Fruit fly (Drosophila melanogaster) whole organism, embryonic: Measurements from ENCODE around the gene Ask1.

Source experiments
- Ada2b ChIP-seq: fragments of 200-800 bp; sonication (Bioruptor generic); IDR thresholded peaks from 2 replicates; pipeline ENCODE4 v1.3.6; 2022; ENCODE audit warnings: missing biosample characterization, missing genetic modification characterization
- Atf6 ChIP-seq: fragments of 200-800 bp; sonication (Bioruptor generic); IDR thresholded peaks from 2 replicates; pipeline ENCODE4 v1.3.6; 2022; ENCODE audit warnings: missing biosample characterization, missing genetic modification characterization
- CG10209 ChIP-seq: fragments of 200-800 bp; sonication (Bioruptor generic); optimal IDR thresholded peaks from 3 replicates; lab custom pipeline; 2017; ENCODE audit warnings: missing biosample characterization, mild to moderate bottlenecking, missing genetic modification characterization, missing genetic modification reagents
- CG10366 ChIP-seq: fragments of 200-800 bp; sonication (Bioruptor generic); IDR thresholded peaks from 2 replicates; pipeline ENCODE4 v1.3.6; 2022; ENCODE audit warnings: missing biosample characterization, missing genetic modification characterization
- CG13624 ChIP-seq: fragments of 200-800 bp; sonication (Bioruptor generic); optimal IDR thresholded peaks from 2 replicates; lab custom pipeline; 2016; ENCODE audit warnings: missing biosample characterization, missing genetic modification characterization
- CG13894 ChIP-seq: fragments of 200-800 bp; sonication (Bioruptor generic); optimal IDR thresholded peaks from 3 replicates; lab custom pipeline; 2018; ENCODE audit warnings: missing biosample characterization, mild to moderate bottlenecking, missing genetic modification characterization, moderate library complexity
- CG14965 ChIP-seq: fragments of 200-800 bp; sonication (Bioruptor generic); optimal IDR thresholded peaks from 2 replicates; lab custom pipeline; 2016; ENCODE audit warnings: missing biosample characterization, missing genetic modification characterization, borderline replicate concordance
- CG15011 ChIP-seq: fragments of 200-800 bp; sonication (Bioruptor generic); optimal IDR thresholded peaks from 3 replicates; lab custom pipeline; 2018; ENCODE audit warnings: missing biosample characterization, mild to moderate bottlenecking, missing genetic modification characterization
- CG18262 ChIP-seq: fragments of 200-800 bp; optimal IDR thresholded peaks from 3 replicates; lab custom pipeline; 2019; ENCODE audit warnings: missing biosample characterization, mild to moderate bottlenecking, missing genetic modification characterization, moderate library complexity
- CG2120 ChIP-seq: fragments of 200-800 bp; sonication (Bioruptor generic); optimal IDR thresholded peaks from 3 replicates; lab custom pipeline; 2016; ENCODE audit warnings: missing biosample characterization, missing genetic modification characterization
- CG30431 ChIP-seq: fragments of 200-800 bp; sonication (Bioruptor generic); optimal IDR thresholded peaks from 2 replicates; lab custom pipeline; 2017; ENCODE audit warnings: missing biosample characterization, missing genetic modification characterization
- CG3838 ChIP-seq: fragments of 200-800 bp; sonication (Bioruptor generic); optimal IDR thresholded peaks from 3 replicates; lab custom pipeline; 2016; ENCODE audit warnings: missing biosample characterization, missing genetic modification characterization
- CG4820 ChIP-seq: fragments of 200-800 bp; sonication (Bioruptor generic); optimal IDR thresholded peaks from 3 replicates; lab custom pipeline; 2016; ENCODE audit warnings: missing biosample characterization, missing genetic modification characterization
- CG5953 ChIP-seq: fragments of 200-800 bp; sonication (Bioruptor generic); IDR thresholded peaks from 2 replicates; pipeline ENCODE4 v1.3.6; 2022; ENCODE audit warnings: missing biosample characterization, missing genetic modification characterization
- CG6254 ChIP-seq: fragments of 200-800 bp; sonication (Bioruptor generic); optimal IDR thresholded peaks from 3 replicates; lab custom pipeline; 2017; ENCODE audit warnings: mild to moderate bottlenecking, missing biosample characterization, missing genetic modification reagents, missing genetic modification characterization
- CG6854 ChIP-seq: fragments of 200-800 bp; sonication (Bioruptor generic); optimal IDR thresholded peaks from 3 replicates; lab custom pipeline; 2017; ENCODE audit warnings: missing biosample characterization, mild to moderate bottlenecking, missing genetic modification characterization
- CG8089 ChIP-seq: fragments of 200-800 bp; sonication (Bioruptor generic); optimal IDR thresholded peaks from 3 replicates; lab custom pipeline; 2016; ENCODE audit warnings: missing biosample characterization, missing genetic modification characterization
- CTCF ChIP-seq: fragments of 200-800 bp; sonication (Bioruptor generic); optimal IDR thresholded peaks from 2 replicates; lab custom pipeline; 2017; ENCODE audit warnings: missing biosample characterization, mild to moderate bottlenecking, missing genetic modification characterization, moderate library complexity
- Dp ChIP-seq: fragments of 200-800 bp; sonication (Bioruptor generic); optimal IDR thresholded peaks from 2 replicates; lab custom pipeline; 2018; ENCODE audit warnings: missing biosample characterization, mild to moderate bottlenecking, missing genetic modification characterization, moderate library complexity
- Drgx ChIP-seq: fragments of 200-800 bp; sonication (Bioruptor generic); IDR thresholded peaks from 2 replicates; pipeline ENCODE4 v1.3.6; 2022; ENCODE audit warnings: missing biosample characterization, missing genetic modification characterization
- Ets97D ChIP-seq: fragments of 200-800 bp; sonication (Bioruptor generic); optimal IDR thresholded peaks from 3 replicates; lab custom pipeline; 2016; ENCODE audit warnings: missing biosample characterization, missing genetic modification characterization
- Fer1 ChIP-seq: fragments of 200-800 bp; sonication (Bioruptor generic); optimal IDR thresholded peaks from 2 replicates; lab custom pipeline; 2017; ENCODE audit warnings: missing biosample characterization, mild to moderate bottlenecking, missing genetic modification characterization
- Fer2 ChIP-seq: fragments of 200-800 bp; sonication (Bioruptor generic); optimal IDR thresholded peaks from 2 replicates; lab custom pipeline; 2018; ENCODE audit warnings: missing biosample characterization, mild to moderate bottlenecking, missing genetic modification characterization, moderate library complexity
- GATAe ChIP-seq: fragments of 200-800 bp; sonication (Bioruptor generic); conservative IDR thresholded peaks from 2 replicates; pipeline ENCODE4 v1.3.6; 2022; ENCODE audit warnings: missing biosample characterization, missing genetic modification characterization
- HHEX ChIP-seq: fragments of 200-800 bp; sonication (Bioruptor generic); optimal IDR thresholded peaks from 3 replicates; lab custom pipeline; 2017; ENCODE audit warnings: missing biosample characterization, mild to moderate bottlenecking, missing genetic modification characterization, missing genetic modification reagents
- HLH4C ChIP-seq: fragments of 200-800 bp; sonication (Bioruptor generic); IDR thresholded peaks from 3 replicates; pipeline ENCODE4 v1.3.6; 2022; ENCODE audit warnings: missing biosample characterization, missing genetic modification characterization; ENCODE audit not compliant: partially characterized antibody
- Hand ChIP-seq: fragments of 200-800 bp; sonication (Bioruptor generic); optimal IDR thresholded peaks from 2 replicates; lab custom pipeline; 2017; ENCODE audit warnings: mild to moderate bottlenecking, missing biosample characterization, missing genetic modification reagents, missing genetic modification characterization
- Lhr ChIP-seq: fragments of 200-800 bp; sonication (Bioruptor generic); optimal IDR thresholded peaks from 3 replicates; lab custom pipeline; 2017; ENCODE audit warnings: mild to moderate bottlenecking, missing biosample characterization, missing genetic modification reagents, missing genetic modification characterization
- Oaz ChIP-seq: fragments of 200-800 bp; sonication (Bioruptor generic); IDR thresholded peaks from 2 replicates; pipeline ENCODE4 v1.3.6; 2022; ENCODE audit warnings: missing biosample characterization, missing genetic modification characterization
- Poxn ChIP-seq: fragments of 200-800 bp; sonication (Bioruptor generic); IDR thresholded peaks from 2 replicates; pipeline ENCODE4 v1.3.6; 2022; ENCODE audit warnings: missing biosample characterization, missing genetic modification characterization
- Sry-β ChIP-seq: fragments of 200-800 bp; sonication (Bioruptor generic); optimal IDR thresholded peaks from 2 replicates; lab custom pipeline; 2018; ENCODE audit warnings: missing biosample characterization, mild to moderate bottlenecking, missing genetic modification characterization, moderate library complexity
- Taf1 ChIP-seq: fragments of 200-800 bp; sonication (Bioruptor generic); IDR thresholded peaks from 2 replicates; pipeline ENCODE4 v1.3.6; 2022; ENCODE audit warnings: missing biosample characterization, missing genetic modification characterization
- aop ChIP-seq: fragments of 200-800 bp; sonication (Bioruptor generic); IDR thresholded peaks from 2 replicates; pipeline ENCODE4 v1.3.6; 2022; ENCODE audit warnings: missing biosample characterization, missing genetic modification characterization
- ase ChIP-seq: fragments of 200-800 bp; sonication (Bioruptor generic); IDR thresholded peaks from 3 replicates; pipeline ENCODE4 v1.3.6; 2022; ENCODE audit warnings: missing biosample characterization, missing genetic modification characterization
- dan ChIP-seq: fragments of 200-800 bp; sonication (Bioruptor generic); IDR thresholded peaks from 2 replicates; pipeline ENCODE4 v1.3.6; 2022; ENCODE audit warnings: missing biosample characterization, missing genetic modification characterization
- dati ChIP-seq: fragments of 200-800 bp; sonication (Bioruptor generic); IDR thresholded peaks from 2 replicates; pipeline ENCODE4 v1.3.6; 2022; ENCODE audit warnings: missing biosample characterization, missing genetic modification characterization
- dysf ChIP-seq: fragments of 200-800 bp; sonication (Bioruptor generic); IDR thresholded peaks from 3 replicates; pipeline ENCODE4 v1.3.6; 2022; ENCODE audit warnings: missing biosample characterization, missing genetic modification characterization
- esg ChIP-seq: fragments of 200-800 bp; sonication (Bioruptor generic); conservative IDR thresholded peaks from 2 replicates; pipeline ENCODE4 v1.3.6; 2022; ENCODE audit warnings: missing biosample characterization, missing genetic modification characterization
- fd3F ChIP-seq: fragments of 200-800 bp; sonication (Bioruptor generic); optimal IDR thresholded peaks from 2 replicates; lab custom pipeline; 2018; ENCODE audit warnings: missing biosample characterization, mild to moderate bottlenecking, missing genetic modification characterization, moderate library complexity
- fd64A ChIP-seq: fragments of 200-800 bp; sonication (Bioruptor generic); optimal IDR thresholded peaks from 3 replicates; lab custom pipeline; 2018; ENCODE audit warnings: missing biosample characterization, mild to moderate bottlenecking, missing genetic modification characterization
- ftz-f1 ChIP-seq: fragments of 200-800 bp; sonication (Bioruptor generic); optimal IDR thresholded peaks from 2 replicates; lab custom pipeline; 2016; ENCODE audit warnings: missing biosample characterization, missing genetic modification characterization
- h ChIP-seq: fragments of >200 bp; optimal IDR thresholded peaks from 2 replicates; lab custom pipeline; 2017
- ham ChIP-seq: fragments of 200-800 bp; sonication (Bioruptor generic); IDR thresholded peaks from 2 replicates; pipeline ENCODE4 v1.3.6; 2022; ENCODE audit warnings: missing biosample characterization, missing genetic modification characterization
- hth ChIP-seq: fragments of >200 bp; optimal IDR thresholded peaks from 2 replicates; lab custom pipeline; 2017; ENCODE audit warnings: inconsistent platforms
- nmo ChIP-seq: fragments of 200-800 bp; sonication (Bioruptor generic); optimal IDR thresholded peaks from 2 replicates; lab custom pipeline; 2018; ENCODE audit warnings: missing biosample characterization, mild to moderate bottlenecking, missing genetic modification characterization, moderate library complexity
- pfk ChIP-seq: fragments of 200-800 bp; sonication (Bioruptor generic); optimal IDR thresholded peaks from 2 replicates; lab custom pipeline; 2018; ENCODE audit warnings: missing biosample characterization, mild to moderate bottlenecking, missing genetic modification characterization, moderate library complexity
- phol ChIP-seq: fragments of 200-800 bp; sonication (Bioruptor generic); optimal IDR thresholded peaks from 3 replicates; lab custom pipeline; 2018; ENCODE audit warnings: missing biosample characterization, mild to moderate bottlenecking, missing genetic modification characterization, moderate library complexity
- seq ChIP-seq: fragments of 200-800 bp; sonication (Bioruptor generic); IDR thresholded peaks from 2 replicates; pipeline ENCODE4 v1.3.6; 2022; ENCODE audit warnings: missing biosample characterization, missing genetic modification characterization
- stc ChIP-seq: fragments of 200-800 bp; sonication (Bioruptor generic); IDR thresholded peaks from 2 replicates; pipeline ENCODE4 v1.3.6; 2022; ENCODE audit warnings: missing biosample characterization, missing genetic modification characterization
- tin ChIP-seq: fragments of 200-800 bp; sonication (Bioruptor generic); optimal IDR thresholded peaks from 3 replicates; lab custom pipeline; 2016; ENCODE audit warnings: missing biosample characterization, missing genetic modification characterization
- twi ChIP-seq: fragments of 200-800 bp; optimal IDR thresholded peaks from 2 replicates; lab custom pipeline; 2019; ENCODE audit warnings: missing biosample characterization, mild to moderate bottlenecking, missing genetic modification characterization, moderate library complexity

Ask1 gene

dm6 chr3R:19846870-19847590 lies 32.5 kb upstream of the Ask1 start, which contains the start of gene MICU3 (continued):
- TF ChIP-seq stc (GFP tag; lab: Robert Waterston, UW) (0 out of 2 replicates have a peak, but pooled peaks have one; percentile 9), GATAe (GFP tag; lab: Robert Waterston, UW) (no peak), Taf1 (peak; percentile 31; the same call in 1 of the 2 replicates), Ets97D (GFP tag; lab: Kevin White, UChicago) (peak; percentile 41), nmo (GFP tag; lab: Kevin White, UChicago) (peak; percentile 75), dan (GFP tag; lab: Robert Waterston, UW) (no peak), esg (GFP tag; lab: Robert Waterston, UW) (peak; percentile 66), CG13624 (peak; percentile 51), seq (GFP tag; lab: Robert Waterston, UW) (peak; percentile 45; the same call in 1 of the 2 replicates), CG10209 (GFP tag; lab: Kevin White, UChicago) (peak; percentile 72), CG14965 (GFP tag; lab: Kevin White, UChicago) (no peak), fd64A (no peak), aop (GFP tag; lab: Robert Waterston, UW) (no peak), ase (GFP tag; lab: Robert Waterston, UW) (0 out of 3 replicates have a peak, but pooled peaks have one; percentile 38), CG3838 (peak; percentile 13), Lhr (GFP tag; lab: Kevin White, UChicago) (peak; percentile 28), Fer1 (GFP tag; lab: Kevin White, UChicago) (peak; percentile 58), HHEX (peak; percentile 18), Drgx (GFP tag; lab: Robert Waterston, UW) (no peak), twi (tag; lab: Kevin White, UChicago) (no peak), HLH4C (GFP tag; lab: Robert Waterston, UW) (peak; percentile 58), phol (tag; lab: Kevin White, UChicago) (peak; percentile 74), Dp (peak; percentile 83), CG6254 (no peak), CG13894 (tag; lab: Kevin White, UChicago) (no peak), CG8089 (peak; percentile 44), hth (lab: Kevin White, UChicago) (no peak), h (lab: Kevin White, UChicago) (no peak), Poxn (GFP tag; lab: Robert Waterston, UW) (no peak), CG18262 (no peak), Ada2b (GFP tag; lab: Robert Waterston, UW) (peak; percentile 30), fd3F (GFP tag; lab: Kevin White, UChicago) (peak; percentile 52), CG5953 (GFP tag; lab: Robert Waterston, UW) (0 out of 2 replicates have a peak, but pooled peaks have one; percentile 13), CG30431 (peak; percentile 45), Hand (GFP tag; lab: Kevin White, UChicago) (no peak), CG4820 (peak; percentile 63), dati (GFP tag; lab: Robert Waterston, UW) (no peak), CG15011 (GFP tag; lab: Kevin White, UChicago) (no peak), Atf6 (no peak), Sry-β (peak; percentile 83), ham (GFP tag; lab: Robert Waterston, UW) (no peak), ftz-f1 (GFP tag; lab: Kevin White, UChicago) (no peak), pfk (GFP tag; lab: Kevin White, UChicago) (no peak), CG6854 (GFP tag; lab: Kevin White, UChicago) (no peak), tin (peak; percentile 68), dysf (GFP tag; lab: Robert Waterston, UW) (peak; percentile 75), CG2120 (GFP tag; lab: Kevin White, UChicago) (peak; percentile 86), CG10366 (GFP tag; lab: Robert Waterston, UW) (peak; percentile 52), Oaz (GFP tag; lab: Robert Waterston, UW) (0 out of 2 replicates have a peak, but pooled peaks have one; percentile 33), CTCF (GFP tag; lab: Kevin White, UChicago) (peak; percentile 27), Fer2 (peak; percentile 36)
